Fruit fly (Drosophila melanogaster): ENCODE results near the gene CG32683.

Gene CG32683

DNA sequence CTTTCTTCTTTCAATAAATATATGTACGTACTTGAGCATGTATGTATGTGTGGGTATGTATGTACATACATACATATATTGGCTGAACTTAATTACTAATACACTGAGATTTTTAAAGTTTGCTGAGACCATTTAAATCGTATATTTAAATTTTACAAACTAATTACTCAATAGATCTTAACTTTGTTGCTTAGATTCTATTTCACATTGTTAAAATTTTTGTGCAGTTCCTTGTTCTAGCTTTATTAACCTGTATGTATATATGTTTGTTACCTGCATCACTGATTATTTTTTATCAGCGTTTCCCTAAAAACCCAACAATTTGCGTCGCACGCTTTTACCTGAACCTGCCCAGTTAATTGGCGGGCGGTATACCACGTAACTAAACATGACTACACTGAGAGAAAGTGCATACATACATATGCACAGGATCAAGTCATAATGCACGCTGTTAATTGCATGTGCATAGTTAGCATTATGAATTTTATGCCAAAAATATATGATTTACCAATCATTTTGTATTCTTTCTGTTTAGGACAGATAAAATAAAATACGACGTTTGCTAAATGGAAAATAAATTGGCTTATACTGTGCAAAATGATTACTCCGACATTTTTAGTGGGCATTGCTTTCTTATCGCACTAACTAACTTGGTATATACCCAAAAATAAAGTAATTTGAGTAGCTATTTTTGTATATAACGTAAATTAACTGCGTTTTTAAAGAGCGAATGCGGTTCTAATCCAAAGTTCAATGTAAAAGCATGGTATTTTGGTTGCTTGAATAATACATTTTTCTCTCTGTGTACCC lies 91.9 kb downstream of the CG32683 start (continued):
- peak; percentile 56 for TF ChIP-seq CG9437 (GFP tag; optimal IDR thresholded peaks at IDR 0.05)
- TF ChIP-seq Nf-YA (GFP tag; IDR thresholded peaks at IDR 0.05) = no peak
- peak; percentile 3 for TF ChIP-seq PHDP (tag; optimal IDR thresholded peaks at IDR 0.05)
- TF ChIP-seq CG15696 (tag; optimal IDR thresholded peaks at IDR 0.05) = no peak
- TF ChIP-seq pzg (GFP tag; optimal IDR thresholded peaks at IDR 0.05) = no peak
- TF ChIP-seq yki (optimal IDR thresholded peaks at IDR 0.05) = no peak
- peak; percentile 60 for TF ChIP-seq CG9727 (GFP tag; optimal IDR thresholded peaks at IDR 0.05)
- no peak for TF ChIP-seq Dbx (GFP tag; IDR thresholded peaks at IDR 0.05)
- no peak for TF ChIP-seq en (GFP tag; optimal IDR thresholded peaks at IDR 0.05)
- TF ChIP-seq cwo (GFP tag; optimal IDR thresholded peaks at IDR 0.05) = peak; percentile 10
- no peak for TF ChIP-seq lab (GFP tag; optimal IDR thresholded peaks at IDR 0.05)
- no peak for TF ChIP-seq CG31224 (GFP tag; IDR thresholded peaks at IDR 0.05)
- no peak for TF ChIP-seq CG17568 (GFP tag; optimal IDR thresholded peaks at IDR 0.05)
- no peak for TF ChIP-seq zen (tag; optimal IDR thresholded peaks at IDR 0.05)
- TF ChIP-seq corto (GFP tag; optimal IDR thresholded peaks at IDR 0.05) = no peak
- no peak for TF ChIP-seq CkIIα-i1 (GFP tag; IDR thresholded peaks at IDR 0.05)
- peak; percentile 6 for TF ChIP-seq Ssrp (tag; optimal IDR thresholded peaks at IDR 0.05)
- no peak for TF ChIP-seq CG31365 (tag; optimal IDR thresholded peaks at IDR 0.05)
- TF ChIP-seq ssp (GFP tag; IDR thresholded peaks at IDR 0.05) = no peak
- no peak for TF ChIP-seq fd64A (GFP tag; optimal IDR thresholded peaks at IDR 0.05)
- no peak for TF ChIP-seq pfk (GFP tag; optimal IDR thresholded peaks at IDR 0.05)
- no peak for TF ChIP-seq Gug (GFP tag; IDR thresholded peaks at IDR 0.05)
- no peak for TF ChIP-seq danr (GFP tag; IDR thresholded peaks at IDR 0.05)
- no peak for TF ChIP-seq abd-A (tag; optimal IDR thresholded peaks at IDR 0.05)
- no peak for TF ChIP-seq chinmo (GFP tag; IDR thresholded peaks at IDR 0.05; ENCODE audit: partially characterized antibody)
- TF ChIP-seq Sin3A (optimal IDR thresholded peaks at IDR 0.05) = no peak
- peak; percentile 4 for TF ChIP-seq Fer1 (GFP tag; optimal IDR thresholded peaks at IDR 0.05)
- TF ChIP-seq CG18011 (GFP tag; optimal IDR thresholded peaks at IDR 0.05) = no peak
- TF ChIP-seq Kr (GFP tag; optimal IDR thresholded peaks at IDR 0.05) = no peak
- no peak for TF ChIP-seq tap (tag; optimal IDR thresholded peaks at IDR 0.05)
- no peak for TF ChIP-seq caup (GFP tag; optimal IDR thresholded peaks at IDR 0.05; ENCODE audit: severe bottlenecking)
- peak; percentile 41 for TF ChIP-seq Xbp1 (GFP tag; optimal IDR thresholded peaks at IDR 0.05)
- TF ChIP-seq CG2889 (GFP tag; IDR thresholded peaks at IDR 0.05) = no peak
- TF ChIP-seq CG12942 (GFP tag; optimal IDR thresholded peaks at IDR 0.05) = no peak
- no peak for TF ChIP-seq Opbp (GFP tag; IDR thresholded peaks at IDR 0.05; ENCODE audit: partially characterized antibody)
- peak; percentile 32 for TF ChIP-seq Chrac-16 (GFP tag; optimal IDR thresholded peaks at IDR 0.05)
- TF ChIP-seq Blimp-1 (GFP tag; optimal IDR thresholded peaks at IDR 0.05) = peak; percentile 18
- no peak for TF ChIP-seq CG17612 (GFP tag; IDR thresholded peaks at IDR 0.05)
- TF ChIP-seq Rx (GFP tag; IDR thresholded peaks at IDR 0.05) = no peak
- no peak for TF ChIP-seq CG6254 (GFP tag; optimal IDR thresholded peaks at IDR 0.05)
- no peak for TF ChIP-seq Xrp1 (GFP tag; IDR thresholded peaks at IDR 0.05)
- TF ChIP-seq Dip2 (GFP tag; IDR thresholded peaks at IDR 0.05) = no peak
- no peak for TF ChIP-seq tll (GFP tag; optimal IDR thresholded peaks at IDR 0.05)
- no peak for TF ChIP-seq ftz-f1 (GFP tag; optimal IDR thresholded peaks at IDR 0.05)
- TF ChIP-seq CG11247 (GFP tag; IDR thresholded peaks at IDR 0.05) = no peak
- no peak for TF ChIP-seq Jarid2 (GFP tag; optimal IDR thresholded peaks at IDR 0.05)
- TF ChIP-seq Ets65A (GFP tag) = peak; percentile 94
- TF ChIP-seq CG11696 (GFP tag; IDR thresholded peaks at IDR 0.05) = no peak
- TF ChIP-seq Lpt (GFP tag; optimal IDR thresholded peaks at IDR 0.05) = no peak
- TF ChIP-seq hbn (GFP tag; IDR thresholded peaks at IDR 0.05; ENCODE audit: partially characterized antibody) = no peak

Data from whole organism, embryonic.